Fruit fly (Drosophila melanogaster) whole organism, embryonic: Measurements from ENCODE around the gene CG42828.
A peak's percentile ranks its signal among the peaks of the same experiment; 100 is the strongest.

Experiments used
- ATbp ChIP-seq: fragments of 200-800 bp; sonication (Bioruptor generic); optimal IDR thresholded peaks from 2 replicates; lab custom pipeline; 2017; ENCODE audit warnings: missing biosample characterization, mild to moderate bottlenecking, missing genetic modification characterization, missing genetic modification reagents
- B-H2 ChIP-seq: fragments of 200-800 bp; sonication (Bioruptor generic); optimal IDR thresholded peaks from 2 replicates; lab custom pipeline; 2018; ENCODE audit warnings: missing biosample characterization, mild to moderate bottlenecking, missing genetic modification characterization
- Bdp1 ChIP-seq: fragments of 200-800 bp; sonication (Bioruptor generic); optimal IDR thresholded peaks from 3 replicates; lab custom pipeline; 2016; ENCODE audit warnings: missing biosample characterization, missing genetic modification characterization
- CG10654 ChIP-seq: fragments of 200-800 bp; sonication (Bioruptor generic); optimal IDR thresholded peaks from 2 replicates; lab custom pipeline; 2016; ENCODE audit warnings: missing biosample characterization, missing genetic modification characterization
- CG12104 ChIP-seq: fragments of 200-800 bp; sonication (Bioruptor generic); optimal IDR thresholded peaks from 3 replicates; lab custom pipeline; 2016; ENCODE audit warnings: missing biosample characterization, missing genetic modification characterization
- CG12299 ChIP-seq: fragments of 200-800 bp; sonication (Bioruptor generic); optimal IDR thresholded peaks from 2 replicates; lab custom pipeline; 2018; ENCODE audit warnings: missing biosample characterization, mild to moderate bottlenecking, missing genetic modification characterization
- CG12769 ChIP-seq: fragments of 200-800 bp; sonication (Bioruptor generic); optimal IDR thresholded peaks from 2 replicates; lab custom pipeline; 2019; ENCODE audit warnings: missing biosample characterization, mild to moderate bottlenecking, missing genetic modification characterization, moderate library complexity
- CG13894 ChIP-seq: fragments of 200-800 bp; sonication (Bioruptor generic); optimal IDR thresholded peaks from 3 replicates; lab custom pipeline; 2018; ENCODE audit warnings: missing biosample characterization, mild to moderate bottlenecking, missing genetic modification characterization, moderate library complexity
- CG15011 ChIP-seq: fragments of 200-800 bp; sonication (Bioruptor generic); optimal IDR thresholded peaks from 3 replicates; lab custom pipeline; 2018; ENCODE audit warnings: missing biosample characterization, mild to moderate bottlenecking, missing genetic modification characterization
- CG17568 ChIP-seq: fragments of 200-800 bp; sonication (Bioruptor generic); optimal IDR thresholded peaks from 2 replicates; lab custom pipeline; 2018; ENCODE audit warnings: missing biosample characterization, mild to moderate bottlenecking, missing genetic modification characterization, moderate library complexity
- CG17802 ChIP-seq: fragments of 200-800 bp; sonication (Bioruptor generic); optimal IDR thresholded peaks from 2 replicates; lab custom pipeline; 2018; ENCODE audit warnings: missing biosample characterization, mild to moderate bottlenecking, missing genetic modification characterization, moderate library complexity
- CG18262 ChIP-seq: fragments of 200-800 bp; optimal IDR thresholded peaks from 3 replicates; lab custom pipeline; 2019; ENCODE audit warnings: missing biosample characterization, mild to moderate bottlenecking, missing genetic modification characterization, moderate library complexity
- CG2120 ChIP-seq: fragments of 200-800 bp; sonication (Bioruptor generic); optimal IDR thresholded peaks from 3 replicates; lab custom pipeline; 2016; ENCODE audit warnings: missing biosample characterization, missing genetic modification characterization
- CG2875 ChIP-seq: fragments of 200-800 bp; sonication (Bioruptor generic); optimal IDR thresholded peaks from 2 replicates; lab custom pipeline; 2017; ENCODE audit warnings: missing biosample characterization, mild to moderate bottlenecking, missing genetic modification characterization, missing genetic modification reagents
- CG3281 ChIP-seq: fragments of 200-800 bp; sonication (Bioruptor generic); optimal IDR thresholded peaks from 3 replicates; lab custom pipeline; 2017; ENCODE audit warnings: missing biosample characterization, mild to moderate bottlenecking, missing genetic modification characterization
- CG33557 ChIP-seq: fragments of 200-800 bp; sonication (Bioruptor generic); optimal IDR thresholded peaks from 2 replicates; lab custom pipeline; 2019; ENCODE audit warnings: missing biosample characterization, mild to moderate bottlenecking, missing genetic modification characterization, moderate library complexity
- CG4360 ChIP-seq: fragments of 200-800 bp; sonication (Bioruptor generic); IDR thresholded peaks from 2 replicates; pipeline ENCODE4 v1.3.6; 2022; ENCODE audit warnings: missing biosample characterization, missing genetic modification characterization
- CG4424 ChIP-seq: fragments of 200-800 bp; sonication (Bioruptor generic); optimal IDR thresholded peaks from 3 replicates; lab custom pipeline; 2016; ENCODE audit warnings: missing biosample characterization, missing genetic modification characterization
- CG6254 ChIP-seq: fragments of 200-800 bp; sonication (Bioruptor generic); optimal IDR thresholded peaks from 3 replicates; lab custom pipeline; 2017; ENCODE audit warnings: mild to moderate bottlenecking, missing biosample characterization, missing genetic modification reagents, missing genetic modification characterization
- CG9437 ChIP-seq: fragments of 200-800 bp; sonication (Bioruptor generic); optimal IDR thresholded peaks from 2 replicates; lab custom pipeline; 2018; ENCODE audit warnings: missing biosample characterization, mild to moderate bottlenecking, missing genetic modification characterization
- CG9876 ChIP-seq: fragments of 200-800 bp; sonication (Bioruptor generic); optimal IDR thresholded peaks from 2 replicates; lab custom pipeline; 2016; ENCODE audit warnings: missing biosample characterization, missing genetic modification characterization
- Ets65A ChIP-seq: fragments of 200-800 bp; sonication (Bioruptor generic); peaks from one replicate; lab custom pipeline; 2016; ENCODE audit warnings: missing biosample characterization, missing genetic modification characterization
- Gug ChIP-seq: fragments of 200-800 bp; sonication (Bioruptor generic); IDR thresholded peaks from 4 replicates; pipeline ENCODE4 v1.3.6; 2022; ENCODE audit warnings: missing biosample characterization, missing genetic modification characterization
- MESR4 ChIP-seq: fragments of 200-800 bp; sonication (Bioruptor generic); optimal IDR thresholded peaks from 2 replicates; lab custom pipeline; 2018; ENCODE audit warnings: missing biosample characterization, mild to moderate bottlenecking, missing genetic modification characterization, moderate library complexity
- Oli ChIP-seq: fragments of 200-800 bp; sonication (Bioruptor generic); optimal IDR thresholded peaks from 2 replicates; lab custom pipeline; 2018; ENCODE audit warnings: missing biosample characterization, mild to moderate bottlenecking, missing genetic modification characterization, moderate library complexity
- Spps ChIP-seq: fragments of 200-800 bp; sonication (Bioruptor generic); optimal IDR thresholded peaks from 2 replicates; lab custom pipeline; 2018; ENCODE audit warnings: missing biosample characterization, mild to moderate bottlenecking, missing genetic modification characterization
- al ChIP-seq: fragments of 200-800 bp; sonication (Bioruptor generic); IDR thresholded peaks from 2 replicates; pipeline ENCODE4 v1.3.6; 2022; ENCODE audit warnings: missing biosample characterization, missing genetic modification characterization
- ara ChIP-seq: fragments of 200-800 bp; sonication (Bioruptor generic); IDR thresholded peaks from 2 replicates; pipeline ENCODE4 v1.3.6; 2022; ENCODE audit warnings: missing biosample characterization, missing genetic modification characterization
- bowl ChIP-seq: fragments of 200-800 bp; sonication (Bioruptor generic); IDR thresholded peaks from 2 replicates; pipeline ENCODE4 v1.3.6; 2022; ENCODE audit warnings: missing biosample characterization, missing genetic modification characterization
- croc ChIP-seq: fragments of 200-800 bp; sonication (Bioruptor generic); conservative IDR thresholded peaks from 3 replicates; pipeline ENCODE4 v1.3.6; 2022; ENCODE audit warnings: missing biosample characterization, missing genetic modification characterization
- ewg ChIP-seq: fragments of 200-800 bp; sonication (Bioruptor generic); optimal IDR thresholded peaks from 3 replicates; lab custom pipeline; 2017; ENCODE audit warnings: mild to moderate bottlenecking, missing biosample characterization, missing genetic modification reagents, missing genetic modification characterization
- lab ChIP-seq: fragments of 200-800 bp; sonication (Bioruptor generic); optimal IDR thresholded peaks from 3 replicates; lab custom pipeline; 2017; ENCODE audit warnings: missing biosample characterization, missing genetic modification characterization, mild to moderate bottlenecking, moderate library complexity, missing genetic modification reagents
- lbe ChIP-seq: fragments of 200-800 bp; sonication (Bioruptor generic); optimal IDR thresholded peaks from 2 replicates; lab custom pipeline; 2016; ENCODE audit warnings: missing biosample characterization, mild to moderate bottlenecking, missing genetic modification characterization
- lola ChIP-seq, 3 experiments: fragments of >200 bp in 2 of 3; fragments of 200-800 bp in 1 of 3; sonication (Bioruptor generic) in 1 of 3; optimal IDR thresholded peaks; 2 replicates each; lab custom pipeline; 2017 to 2019; ENCODE audit warnings: missing biosample characterization in 3 of 3, missing genetic modification characterization in 3 of 3, mild to moderate bottlenecking in 1 of 3, moderate library complexity in 1 of 3
- mirr ChIP-seq: fragments of 200-800 bp; sonication (Bioruptor generic); optimal IDR thresholded peaks from 3 replicates; lab custom pipeline; 2018; ENCODE audit warnings: missing biosample characterization, mild to moderate bottlenecking, missing genetic modification characterization
- nerfin-1 ChIP-seq: fragments of 200-800 bp; sonication (Bioruptor generic); optimal IDR thresholded peaks from 3 replicates; lab custom pipeline; 2019; ENCODE audit warnings: missing biosample characterization, mild to moderate bottlenecking, missing genetic modification characterization, moderate library complexity
- peb ChIP-seq: fragments of 200-800 bp; sonication (Bioruptor generic); IDR thresholded peaks from 2 replicates; pipeline ENCODE4 v1.3.6; 2022; ENCODE audit warnings: missing biosample characterization, missing genetic modification characterization
- pfk ChIP-seq: fragments of 200-800 bp; sonication (Bioruptor generic); optimal IDR thresholded peaks from 2 replicates; lab custom pipeline; 2018; ENCODE audit warnings: missing biosample characterization, mild to moderate bottlenecking, missing genetic modification characterization, moderate library complexity
- pnt ChIP-seq: fragments of 200-800 bp; sonication (Bioruptor generic); optimal IDR thresholded peaks from 3 replicates; lab custom pipeline; 2016; ENCODE audit warnings: missing biosample characterization, missing genetic modification characterization
- psq ChIP-seq: fragments of 200-800 bp; sonication (Bioruptor generic); optimal IDR thresholded peaks from 2 replicates; lab custom pipeline; 2017; ENCODE audit warnings: missing biosample characterization, missing genetic modification characterization
- pum ChIP-seq: fragments of 200-800 bp; sonication (Bioruptor generic); optimal IDR thresholded peaks from 2 replicates; lab custom pipeline; 2016; ENCODE audit warnings: missing biosample characterization, missing genetic modification characterization
- ranshi ChIP-seq: fragments of 200-800 bp; sonication (Bioruptor generic); IDR thresholded peaks from 2 replicates; pipeline ENCODE4 v1.3.6; 2022; ENCODE audit warnings: missing biosample characterization, missing genetic modification characterization
- seq ChIP-seq: fragments of 200-800 bp; sonication (Bioruptor generic); IDR thresholded peaks from 2 replicates; pipeline ENCODE4 v1.3.6; 2022; ENCODE audit warnings: missing biosample characterization, missing genetic modification characterization
- sob ChIP-seq: fragments of 200-800 bp; sonication (Bioruptor generic); IDR thresholded peaks from 2 replicates; pipeline ENCODE4 v1.3.6; 2022; ENCODE audit warnings: missing biosample characterization, missing genetic modification characterization
- sqz ChIP-seq: fragments of 200-800 bp; sonication (Bioruptor generic); optimal IDR thresholded peaks from 3 replicates; lab custom pipeline; 2018; ENCODE audit warnings: missing biosample characterization, mild to moderate bottlenecking, missing genetic modification characterization
- sr ChIP-seq: fragments of 200-800 bp; sonication (Bioruptor generic); IDR thresholded peaks from 3 replicates; pipeline ENCODE4 v1.3.6; 2022; ENCODE audit warnings: missing biosample characterization, missing genetic modification characterization
- sug ChIP-seq: fragments of 200-800 bp; optimal IDR thresholded peaks from 2 replicates; lab custom pipeline; 2019; ENCODE audit warnings: missing biosample characterization, mild to moderate bottlenecking, missing genetic modification characterization, moderate library complexity
- trem ChIP-seq: fragments of 200-800 bp; optimal IDR thresholded peaks from 3 replicates; lab custom pipeline; 2019; ENCODE audit warnings: missing biosample characterization, mild to moderate bottlenecking, missing genetic modification characterization, moderate library complexity
- unc-4 ChIP-seq: fragments of 200-800 bp; sonication (Bioruptor generic); IDR thresholded peaks from 2 replicates; pipeline ENCODE4 v1.3.6; 2022; ENCODE audit warnings: missing biosample characterization, missing genetic modification characterization; ENCODE audit not compliant: partially characterized antibody
- yki ChIP-seq: fragments of >200 bp; optimal IDR thresholded peaks from 3 replicates; lab custom pipeline; 2018
- zf30C ChIP-seq: fragments of 200-800 bp; sonication (Bioruptor generic); optimal IDR thresholded peaks from 3 replicates; lab custom pipeline; 2018; ENCODE audit warnings: missing biosample characterization, mild to moderate bottlenecking, missing genetic modification characterization

CG42828 gene

DNA sequence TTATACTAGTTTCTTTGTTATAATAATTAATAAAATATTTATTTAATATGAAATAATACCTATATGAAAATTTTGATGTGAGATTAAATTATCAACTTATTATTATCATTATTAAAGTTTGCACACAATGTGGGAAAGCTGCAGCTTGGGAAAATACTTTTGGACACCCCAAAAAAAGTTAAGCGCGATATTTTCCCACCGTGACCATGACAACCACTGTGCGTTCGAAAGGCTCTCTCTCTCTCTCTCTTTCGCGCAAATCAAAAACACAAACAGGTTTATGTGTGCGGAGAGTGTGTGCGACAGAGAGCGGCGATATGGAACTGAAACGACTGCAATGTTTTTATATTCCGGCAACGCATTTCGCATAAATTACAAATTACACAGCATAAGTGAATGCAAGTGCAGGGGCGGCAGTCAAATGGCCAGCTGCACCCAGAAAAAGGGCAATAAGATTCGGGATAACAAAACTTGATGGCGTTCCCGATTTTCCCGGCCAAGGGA, 26.6 kb upstream of the CG42828 start (continued):
- TF ChIP-seq sob (peak; percentile 43; the same call in 1 of the 2 replicates), CG17802 (tag; lab: Kevin White, UChicago) (no peak), zf30C (GFP tag; lab: Kevin White, UChicago) (no peak), B-H2 (GFP tag; lab: Kevin White, UChicago) (no peak), pum (GFP tag; lab: Kevin White, UChicago) (no peak), CG6254 (GFP tag; lab: Kevin White, UChicago) (peak; percentile 54), sr (GFP tag; lab: Robert Waterston, UW) (no peak), CG3281 (GFP tag; lab: Kevin White, UChicago) (peak; percentile 82), Bdp1 (GFP tag; lab: Kevin White, UChicago) (no peak), trem (peak; percentile 12), sug (tag; lab: Kevin White, UChicago) (no peak), CG4360 (no peak), ranshi (GFP tag; lab: Robert Waterston, UW) (peak; percentile 36; the same call in 1 of the 2 replicates), peb (GFP tag; lab: Robert Waterston, UW) (no peak), lab (GFP tag; lab: Kevin White, UChicago) (peak; percentile 47), MESR4 (GFP tag; lab: Kevin White, UChicago) (no peak), nerfin-1 (no peak), Ets65A (no peak), seq (GFP tag; lab: Robert Waterston, UW) (no peak), lola (GFP tag; optimal IDR thresholded peaks at IDR 0.05; lab: Kevin White, UChicago) (peak in 1 of 3 experiments; percentile 67), CG2120 (no peak), CG2875 (no peak), Oli (tag; lab: Kevin White, UChicago) (peak; percentile 57), CG13894 (tag; lab: Kevin White, UChicago) (no peak), lbe (GFP tag; lab: Kevin White, UChicago) (no peak), al (GFP tag; lab: Robert Waterston, UW) (peak; percentile 48), yki (lab: Kevin White, UChicago) (no peak), ewg (GFP tag; lab: Kevin White, UChicago) (no peak), CG33557 (peak; percentile 37), CG12769 (tag; lab: Kevin White, UChicago) (no peak), croc (GFP tag; lab: Robert Waterston, UW) (no peak), sqz (GFP tag; lab: Kevin White, UChicago) (peak; percentile 49), Spps (tag; lab: Kevin White, UChicago) (peak; percentile 24), psq (GFP tag; lab: Kevin White, UChicago) (no peak), CG18262 (tag; lab: Kevin White, UChicago) (peak; percentile 84), CG12299 (tag; lab: Kevin White, UChicago) (no peak), mirr (GFP tag; lab: Kevin White, UChicago) (no peak), CG12104 (peak; percentile 61), ara (GFP tag; lab: Robert Waterston, UW) (no peak), pfk (no peak), CG15011 (GFP tag; lab: Kevin White, UChicago) (no peak), CG4424 (GFP tag; lab: Kevin White, UChicago) (peak; percentile 48), pnt (GFP tag; lab: Kevin White, UChicago) (no peak), bowl (GFP tag; lab: Robert Waterston, UW) (no peak), CG10654 (GFP tag; lab: Kevin White, UChicago) (peak; percentile 9), Gug (GFP tag; lab: Robert Waterston, UW) (peak; percentile 67; the same call in 3 of the 4 replicates), CG17568 (no peak), CG9437 (GFP tag; lab: Kevin White, UChicago) (peak; percentile 43), CG9876 (GFP tag; lab: Kevin White, UChicago) (no peak), unc-4 (GFP tag; lab: Robert Waterston, UW) (no peak), ATbp (GFP tag; lab: Kevin White, UChicago) (peak; percentile 30)
